Fruit fly (Drosophila melanogaster) whole organism, embryonic: ENCODE results near the gene Der-2.

Source experiments
- Atf-2 ChIP-seq: fragments of 200-800 bp; sonication (Bioruptor generic); optimal IDR thresholded peaks from 2 replicates; lab custom pipeline; 2016; ENCODE audit warnings: missing biosample characterization, missing genetic modification characterization
- Blimp-1 ChIP-seq: fragments of 200-800 bp; sonication (Bioruptor generic); optimal IDR thresholded peaks from 3 replicates; lab custom pipeline; 2018; ENCODE audit warnings: missing biosample characterization, missing genetic modification characterization, mild to moderate bottlenecking, moderate library complexity, missing genetic modification reagents
- CG10462 ChIP-seq: fragments of 200-800 bp; sonication (Bioruptor generic); optimal IDR thresholded peaks from 2 replicates; lab custom pipeline; 2016; ENCODE audit warnings: missing biosample characterization, missing genetic modification characterization
- CG10543 ChIP-seq: fragments of 200-800 bp; sonication (Bioruptor generic); optimal IDR thresholded peaks from 3 replicates; lab custom pipeline; 2017; ENCODE audit warnings: missing biosample characterization, mild to moderate bottlenecking, missing genetic modification characterization, moderate library complexity
- CG11247 ChIP-seq: fragments of 200-800 bp; sonication (Bioruptor generic); IDR thresholded peaks from 2 replicates; pipeline ENCODE4 v1.3.6; 2022; ENCODE audit warnings: missing biosample characterization, missing genetic modification characterization
- CG11504 ChIP-seq: fragments of 200-800 bp; sonication (Bioruptor generic); optimal IDR thresholded peaks from 3 replicates; lab custom pipeline; 2019; ENCODE audit warnings: missing biosample characterization, mild to moderate bottlenecking, missing genetic modification characterization, moderate library complexity
- CG12299 ChIP-seq: fragments of 200-800 bp; sonication (Bioruptor generic); optimal IDR thresholded peaks from 2 replicates; lab custom pipeline; 2018; ENCODE audit warnings: missing biosample characterization, mild to moderate bottlenecking, missing genetic modification characterization
- CG12769 ChIP-seq: fragments of 200-800 bp; sonication (Bioruptor generic); optimal IDR thresholded peaks from 2 replicates; lab custom pipeline; 2019; ENCODE audit warnings: missing biosample characterization, mild to moderate bottlenecking, missing genetic modification characterization, moderate library complexity
- CG15696 ChIP-seq: fragments of 200-800 bp; sonication (Bioruptor generic); optimal IDR thresholded peaks from 2 replicates; lab custom pipeline; 2019; ENCODE audit warnings: missing biosample characterization, mild to moderate bottlenecking, missing genetic modification characterization, moderate library complexity
- CG30020 ChIP-seq: fragments of 200-800 bp; optimal IDR thresholded peaks from 2 replicates; lab custom pipeline; 2019; ENCODE audit warnings: missing biosample characterization, mild to moderate bottlenecking, missing genetic modification characterization, moderate library complexity
- CG31441 ChIP-seq: fragments of 200-800 bp; sonication (Bioruptor generic); IDR thresholded peaks from 2 replicates; pipeline ENCODE4 v1.3.6; 2022; ENCODE audit warnings: missing biosample characterization, missing genetic modification characterization
- CG32772 ChIP-seq: fragments of 200-800 bp; sonication (Bioruptor generic); IDR thresholded peaks from 2 replicates; pipeline ENCODE4 v1.3.6; 2022; ENCODE audit warnings: missing biosample characterization, missing genetic modification characterization
- CG3281 ChIP-seq: fragments of 200-800 bp; sonication (Bioruptor generic); optimal IDR thresholded peaks from 3 replicates; lab custom pipeline; 2017; ENCODE audit warnings: missing biosample characterization, mild to moderate bottlenecking, missing genetic modification characterization
- CG33213 ChIP-seq: fragments of 200-800 bp; sonication (Bioruptor generic); optimal IDR thresholded peaks from 3 replicates; lab custom pipeline; 2016; ENCODE audit warnings: missing biosample characterization, missing genetic modification characterization
- CG3407 ChIP-seq: fragments of 200-800 bp; sonication (Bioruptor generic); optimal IDR thresholded peaks from 2 replicates; lab custom pipeline; 2018; ENCODE audit warnings: missing biosample characterization, mild to moderate bottlenecking, missing genetic modification characterization
- CG34224 ChIP-seq: fragments of 200-800 bp; sonication (Bioruptor generic); IDR thresholded peaks from 3 replicates; pipeline ENCODE4 v1.3.6; 2022; ENCODE audit warnings: missing biosample characterization, missing genetic modification characterization; ENCODE audit not compliant: partially characterized antibody
- CG34376 ChIP-seq: fragments of 200-800 bp; sonication (Bioruptor generic); optimal IDR thresholded peaks from 2 replicates; lab custom pipeline; 2018; ENCODE audit warnings: missing biosample characterization, mild to moderate bottlenecking, missing genetic modification characterization
- CG42726 ChIP-seq: fragments of 200-800 bp; sonication (Bioruptor generic); IDR thresholded peaks from 2 replicates; pipeline ENCODE4 v1.3.6; 2022; ENCODE audit warnings: missing biosample characterization, missing genetic modification characterization; ENCODE audit not compliant: partially characterized antibody
- CG4360 ChIP-seq: fragments of 200-800 bp; sonication (Bioruptor generic); IDR thresholded peaks from 2 replicates; pipeline ENCODE4 v1.3.6; 2022; ENCODE audit warnings: missing biosample characterization, missing genetic modification characterization
- CG4404 ChIP-seq: fragments of 200-800 bp; sonication (Bioruptor generic); IDR thresholded peaks from 2 replicates; pipeline ENCODE4 v1.3.6; 2022; ENCODE audit warnings: missing biosample characterization, missing genetic modification characterization
- CG6854 ChIP-seq: fragments of 200-800 bp; sonication (Bioruptor generic); optimal IDR thresholded peaks from 3 replicates; lab custom pipeline; 2017; ENCODE audit warnings: missing biosample characterization, mild to moderate bottlenecking, missing genetic modification characterization
- CG9797 ChIP-seq: fragments of 200-800 bp; sonication (Bioruptor generic); optimal IDR thresholded peaks from 3 replicates; lab custom pipeline; 2018; ENCODE audit warnings: missing biosample characterization, mild to moderate bottlenecking, missing genetic modification characterization
- Drgx ChIP-seq: fragments of 200-800 bp; sonication (Bioruptor generic); IDR thresholded peaks from 2 replicates; pipeline ENCODE4 v1.3.6; 2022; ENCODE audit warnings: missing biosample characterization, missing genetic modification characterization
- Hr39 ChIP-seq: fragments of >200 bp; optimal IDR thresholded peaks from 2 replicates; lab custom pipeline; 2017
- Hsf ChIP-seq: fragments of 200-800 bp; sonication (Bioruptor generic); optimal IDR thresholded peaks from 3 replicates; lab custom pipeline; 2016; ENCODE audit warnings: missing biosample characterization, missing genetic modification characterization
- Kr ChIP-seq: fragments of 200-800 bp; sonication (Bioruptor generic); optimal IDR thresholded peaks from 2 replicates; lab custom pipeline; 2017; ENCODE audit warnings: missing biosample characterization, mild to moderate bottlenecking, missing genetic modification characterization
- Opbp ChIP-seq: fragments of 200-800 bp; sonication (Bioruptor generic); IDR thresholded peaks from 3 replicates; pipeline ENCODE4 v1.3.6; 2022; ENCODE audit warnings: missing biosample characterization, missing genetic modification characterization; ENCODE audit not compliant: partially characterized antibody
- Rx ChIP-seq: fragments of 200-800 bp; sonication (Bioruptor generic); IDR thresholded peaks from 2 replicates; pipeline ENCODE4 v1.3.6; 2022; ENCODE audit warnings: missing biosample characterization, missing genetic modification characterization
- Sin3A ChIP-seq: fragments of >200 bp; optimal IDR thresholded peaks from 2 replicates; lab custom pipeline; 2018
- Sry-β ChIP-seq: fragments of 200-800 bp; sonication (Bioruptor generic); optimal IDR thresholded peaks from 2 replicates; lab custom pipeline; 2018; ENCODE audit warnings: missing biosample characterization, mild to moderate bottlenecking, missing genetic modification characterization, moderate library complexity
- Vsx1 ChIP-seq: fragments of 200-800 bp; sonication (Bioruptor generic); optimal IDR thresholded peaks from 2 replicates; lab custom pipeline; 2017; ENCODE audit warnings: missing biosample characterization, mild to moderate bottlenecking, missing genetic modification characterization, missing genetic modification reagents
- YL-1 ChIP-seq: fragments of 200-800 bp; sonication (Bioruptor generic); optimal IDR thresholded peaks from 3 replicates; lab custom pipeline; 2017; ENCODE audit warnings: missing biosample characterization, mild to moderate bottlenecking, missing genetic modification characterization
- al ChIP-seq: fragments of 200-800 bp; sonication (Bioruptor generic); IDR thresholded peaks from 2 replicates; pipeline ENCODE4 v1.3.6; 2022; ENCODE audit warnings: missing biosample characterization, missing genetic modification characterization
- caup ChIP-seq: fragments of 200-800 bp; sonication (Bioruptor generic); optimal IDR thresholded peaks from 3 replicates; lab custom pipeline; 2017; ENCODE audit warnings: missing biosample characterization, mild to moderate bottlenecking, missing genetic modification characterization, moderate library complexity; ENCODE audit not compliant: severe bottlenecking
- eyg ChIP-seq: fragments of 200-800 bp; sonication (Bioruptor generic); optimal IDR thresholded peaks from 3 replicates; lab custom pipeline; 2016; ENCODE audit warnings: missing biosample characterization, missing genetic modification characterization
- fd96Cb ChIP-seq: fragments of 200-800 bp; sonication (Bioruptor generic); optimal IDR thresholded peaks from 2 replicates; lab custom pipeline; 2018; ENCODE audit warnings: missing biosample characterization, mild to moderate bottlenecking, missing genetic modification characterization, moderate library complexity
- ham ChIP-seq: fragments of 200-800 bp; sonication (Bioruptor generic); IDR thresholded peaks from 2 replicates; pipeline ENCODE4 v1.3.6; 2022; ENCODE audit warnings: missing biosample characterization, missing genetic modification characterization
- hbn ChIP-seq: fragments of 200-800 bp; sonication (Bioruptor generic); IDR thresholded peaks from 2 replicates; pipeline ENCODE4 v1.3.6; 2022; ENCODE audit warnings: missing biosample characterization, missing genetic modification characterization; ENCODE audit not compliant: partially characterized antibody
- kni ChIP-seq: fragments of 200-800 bp; sonication (Bioruptor generic); optimal IDR thresholded peaks from 3 replicates; lab custom pipeline; 2017; ENCODE audit warnings: mild to moderate bottlenecking, missing biosample characterization, missing genetic modification reagents, missing genetic modification characterization
- lmd ChIP-seq: fragments of 200-800 bp; sonication (Bioruptor generic); IDR thresholded peaks from 2 replicates; pipeline ENCODE4 v1.3.6; 2022; ENCODE audit warnings: missing biosample characterization, missing genetic modification characterization
- lola ChIP-seq, 3 experiments: fragments of >200 bp in 2 of 3; fragments of 200-800 bp in 1 of 3; sonication (Bioruptor generic) in 1 of 3; optimal IDR thresholded peaks; 2 replicates each; lab custom pipeline; 2017 to 2019; ENCODE audit warnings: missing biosample characterization in 3 of 3, missing genetic modification characterization in 3 of 3, mild to moderate bottlenecking in 1 of 3, moderate library complexity in 1 of 3
- maf-S ChIP-seq: fragments of 200-800 bp; sonication (Bioruptor generic); optimal IDR thresholded peaks from 2 replicates; lab custom pipeline; 2016; ENCODE audit warnings: missing biosample characterization, missing genetic modification characterization
- mld ChIP-seq: fragments of 200-800 bp; sonication (Bioruptor generic); IDR thresholded peaks from 3 replicates; pipeline ENCODE4 v1.3.6; 2022; ENCODE audit warnings: missing biosample characterization, missing genetic modification characterization; ENCODE audit not compliant: partially characterized antibody
- pb ChIP-seq: fragments of 200-800 bp; sonication (Bioruptor generic); optimal IDR thresholded peaks from 3 replicates; lab custom pipeline; 2016; ENCODE audit warnings: missing biosample characterization, missing genetic modification characterization
- seq ChIP-seq: fragments of 200-800 bp; sonication (Bioruptor generic); IDR thresholded peaks from 2 replicates; pipeline ENCODE4 v1.3.6; 2022; ENCODE audit warnings: missing biosample characterization, missing genetic modification characterization
- sim ChIP-seq: fragments of 200-800 bp; sonication (Bioruptor generic); IDR thresholded peaks from 2 replicates; pipeline ENCODE4 v1.3.6; 2022; ENCODE audit warnings: missing biosample characterization, missing genetic modification characterization
- trh ChIP-seq: fragments of 200-800 bp; sonication (Bioruptor generic); optimal IDR thresholded peaks from 2 replicates; lab custom pipeline; 2016; ENCODE audit warnings: missing biosample characterization, missing genetic modification characterization
- unpg ChIP-seq: fragments of 200-800 bp; sonication (Bioruptor generic); optimal IDR thresholded peaks from 3 replicates; lab custom pipeline; 2018; ENCODE audit warnings: missing biosample characterization, mild to moderate bottlenecking, missing genetic modification characterization, moderate library complexity
- vnd ChIP-seq: fragments of 200-800 bp; sonication (Bioruptor generic); IDR thresholded peaks from 3 replicates; pipeline ENCODE4 v1.3.6; 2022; ENCODE audit warnings: missing biosample characterization, missing genetic modification characterization; ENCODE audit not compliant: partially characterized antibody
- wek ChIP-seq: fragments of 200-800 bp; sonication (Bioruptor generic); optimal IDR thresholded peaks from 3 replicates; lab custom pipeline; 2018; ENCODE audit warnings: missing biosample characterization, mild to moderate bottlenecking, missing genetic modification characterization, moderate library complexity

Gene Der-2

DNA sequence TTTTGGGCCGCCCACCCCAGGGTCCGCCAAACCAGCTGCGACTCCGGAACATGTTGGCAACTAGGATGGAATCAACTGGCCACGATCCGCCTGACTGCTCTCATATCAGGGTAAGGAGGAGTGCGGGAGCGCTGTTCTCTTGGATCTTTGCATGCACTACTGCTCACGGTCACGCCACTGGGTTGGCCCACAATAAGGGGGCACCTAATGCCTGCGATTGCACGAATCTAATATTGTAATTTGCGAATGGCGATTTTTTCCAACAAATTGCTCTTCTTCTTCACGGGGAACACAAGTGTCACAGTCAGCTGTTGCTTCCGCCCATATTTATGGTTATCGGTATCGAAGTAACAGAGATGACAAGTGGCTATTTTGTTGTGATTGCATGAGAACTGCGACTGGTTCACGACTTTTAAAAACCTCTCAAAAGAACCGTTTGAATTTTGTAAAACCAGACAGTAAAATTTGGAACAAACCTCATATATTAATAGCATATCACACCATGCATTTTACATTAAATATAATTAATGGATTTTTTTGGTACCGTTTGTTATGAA is 42.6 kb downstream of the Der-2 start, which contains the start of gene ema (continued):
- TF ChIP-seq CG4360 (0 out of 2 replicates have a peak, but pooled peaks have one; percentile 30), CG31441 (peak; percentile 85), mld (GFP tag; lab: Robert Waterston, UW) (no peak), YL-1 (GFP tag; lab: Kevin White, UChicago) (peak; percentile 80), unpg (GFP tag; lab: Kevin White, UChicago) (no peak), lmd (GFP tag; lab: Robert Waterston, UW) (no peak), Rx (no peak), CG11504 (tag; lab: Kevin White, UChicago) (no peak), CG11247 (no peak), sim (no peak), Hr39 (lab: Kevin White, UChicago) (no peak), al (no peak), CG34376 (GFP tag; lab: Kevin White, UChicago) (peak; percentile 51), ham (GFP tag; lab: Robert Waterston, UW) (no peak), pb (no peak), CG32772 (GFP tag; lab: Robert Waterston, UW) (no peak), caup (no peak), CG10462 (no peak), CG6854 (no peak), kni (GFP tag; lab: Kevin White, UChicago) (no peak), maf-S (GFP tag; lab: Kevin White, UChicago) (no peak), Hsf (GFP tag; lab: Kevin White, UChicago) (peak; percentile 39), Kr (GFP tag; lab: Kevin White, UChicago) (no peak), CG12299 (no peak), CG4404 (GFP tag; lab: Robert Waterston, UW) (no peak), Blimp-1 (GFP tag; lab: Kevin White, UChicago) (no peak), seq (no peak), Sry-β (peak; percentile 92), CG34224 (GFP tag; lab: Robert Waterston, UW) (peak; percentile 53; the same call in 1 of the 3 replicates), fd96Cb (tag; lab: Kevin White, UChicago) (no peak), CG33213 (GFP tag; lab: Kevin White, UChicago) (no peak), CG9797 (GFP tag; lab: Kevin White, UChicago) (no peak), Drgx (GFP tag; lab: Robert Waterston, UW) (no peak), CG3407 (GFP tag; lab: Kevin White, UChicago) (no peak), Sin3A (lab: Kevin White, UChicago) (peak; percentile 7), trh (GFP tag; lab: Kevin White, UChicago) (no peak), CG12769 (tag; lab: Kevin White, UChicago) (no peak), CG3281 (peak; percentile 28), CG42726 (GFP tag; lab: Robert Waterston, UW) (no peak; the same call in 1 of the 2 replicates), CG15696 (tag; lab: Kevin White, UChicago) (no peak), Opbp (GFP tag; lab: Robert Waterston, UW) (peak; percentile 39; the same call in 1 of the 3 replicates), eyg (GFP tag; lab: Kevin White, UChicago) (no peak), vnd (no peak), wek (no peak), hbn (GFP tag; lab: Robert Waterston, UW) (no peak), CG30020 (tag; lab: Kevin White, UChicago) (peak; percentile 15), Vsx1 (no peak), lola (GFP tag; optimal IDR thresholded peaks at IDR 0.05; lab: Kevin White, UChicago) (no peak), Atf-2 (GFP tag; lab: Kevin White, UChicago) (no peak), CG10543 (GFP tag; lab: Kevin White, UChicago) (no peak)
